Worm (Caenorhabditis elegans) whole organism, L4 larva: Measurements from ENCODE around the gene soc-2.

Source experiments
- Y48G9A.11 ChIP-seq: fragments of 200-800 bp; sonication (Bioruptor generic); IDR thresholded peaks from 2 replicates; pipeline ENCODE4 v1.3.6; 2022; ENCODE audit warnings: missing genetic modification reagents, missing genetic modification characterization, missing compliant biosample characterization
- Y75B8A.6 ChIP-seq: fragments of 200-800 bp; sonication (Bioruptor generic); IDR thresholded peaks from 2 replicates; pipeline ENCODE4 v1.3.6; 2022; ENCODE audit warnings: missing genetic modification reagents, missing genetic modification characterization, missing compliant biosample characterization
- ZK546.5 ChIP-seq, 2 experiments: sonication (generic microtip); optimal IDR thresholded peaks; 2 replicates each; lab custom pipeline; 2017; ENCODE audit warnings: missing biosample characterization in 2 of 2, missing genetic modification characterization in 2 of 2
- aha-1 ChIP-seq: fragments of 150-350 bp; peaks from one replicate; lab custom pipeline; 2014; ENCODE audit warnings: missing biosample characterization, missing genetic modification characterization
- attf-4 ChIP-seq: sonication (generic microtip); optimal IDR thresholded peaks from 3 replicates; lab custom pipeline; 2017; ENCODE audit warnings: missing biosample characterization, missing genetic modification characterization
- ceh-44 ChIP-seq: fragments of 200-800 bp; sonication (Bioruptor generic); IDR thresholded peaks from 2 replicates; pipeline ENCODE4 v1.3.6; 2022; ENCODE audit warnings: missing genetic modification reagents, missing genetic modification characterization, missing compliant biosample characterization
- ceh-82 ChIP-seq: sonication (generic microtip); optimal IDR thresholded peaks from 2 replicates; lab custom pipeline; 2017; ENCODE audit warnings: missing biosample characterization, missing genetic modification characterization
- ces-1 ChIP-seq: fragments of 150-350 bp; sonication (generic microtip); optimal IDR thresholded peaks from 4 replicates; lab custom pipeline; 2014; ENCODE audit warnings: missing biosample characterization, missing genetic modification reagents, missing genetic modification characterization
- daf-16 ChIP-seq, 3 experiments: sonication (generic microtip); optimal IDR thresholded peaks; 2 replicates each; lab custom pipeline; 2016 to 2017; ENCODE audit warnings: missing genetic modification characterization in 3 of 3, missing genetic modification reagents in 3 of 3, mild to moderate bottlenecking in 2 of 3, missing compliant biosample characterization in 2 of 3, missing biosample characterization in 1 of 3, moderate library complexity in 1 of 3
- daf-8 ChIP-seq: fragments of 200-800 bp; sonication (Bioruptor generic); IDR thresholded peaks from 2 replicates; pipeline ENCODE4 v1.3.6; 2022; ENCODE audit warnings: missing genetic modification characterization, missing compliant biosample characterization
- duxl-1 ChIP-seq: sonication (generic microtip); optimal IDR thresholded peaks from 2 replicates; lab custom pipeline; 2016; ENCODE audit warnings: mild to moderate bottlenecking, missing genetic modification characterization, moderate library complexity, missing compliant biosample characterization; ENCODE audit not compliant: poor library complexity
- egl-27 ChIP-seq: sonication (generic microtip); optimal IDR thresholded peaks from 3 replicates; lab custom pipeline; 2017; ENCODE audit warnings: missing biosample characterization, missing genetic modification reagents, missing genetic modification characterization
- hif-1 ChIP-seq, 2 experiments: sonication (generic microtip); optimal IDR thresholded peaks; 2 replicates each; lab custom pipeline; 2016 to 2017; ENCODE audit warnings: missing compliant biosample characterization in 2 of 2, missing genetic modification characterization in 2 of 2, missing genetic modification reagents in 2 of 2, missing genotype in 2 of 2, mild to moderate bottlenecking in 1 of 2
- hlh-11 ChIP-seq: fragments of 200-800 bp; sonication (Bioruptor generic); optimal IDR thresholded peaks from 2 replicates; lab custom pipeline; 2018; ENCODE audit warnings: mild to moderate bottlenecking, missing genetic modification characterization, missing compliant biosample characterization
- hlh-30 ChIP-seq: sonication (generic microtip); optimal IDR thresholded peaks from 2 replicates; lab custom pipeline; 2017; ENCODE audit warnings: antibody characterized with exemption, mild to moderate bottlenecking, missing genetic modification characterization, missing compliant biosample characterization; ENCODE audit not compliant: insufficient read depth
- hmg-1.1 ChIP-seq: fragments of 200-800 bp; sonication (Bioruptor generic); IDR thresholded peaks from 2 replicates; pipeline ENCODE4 v1.3.6; 2022; ENCODE audit warnings: missing genetic modification reagents, missing genetic modification characterization, missing compliant biosample characterization
- lin-15B ChIP-seq: fragments of 150-350 bp; sonication (generic microtip); optimal IDR thresholded peaks from 3 replicates; lab custom pipeline; 2014; ENCODE audit warnings: missing biosample characterization, missing genetic modification characterization
- lir-3 ChIP-seq: sonication (generic microtip); optimal IDR thresholded peaks from 2 replicates; lab custom pipeline; 2016; ENCODE audit warnings: mild to moderate bottlenecking, missing genetic modification characterization, missing compliant biosample characterization
- mdl-1 ChIP-seq, 2 experiments: fragments of 150-350 bp in 1 of 2; sonication (generic microtip) in 1 of 2; optimal IDR thresholded peaks; 2 replicates each; lab custom pipeline; 2014 to 2017; ENCODE audit warnings: missing biosample characterization in 2 of 2, missing genetic modification characterization in 2 of 2
- mdt-29 ChIP-seq: fragments of 200-800 bp; sonication (Bioruptor generic); IDR thresholded peaks from 2 replicates; pipeline ENCODE4 v1.3.6; 2022; ENCODE audit warnings: missing genetic modification reagents, missing genetic modification characterization, missing compliant biosample characterization
- mes-2 ChIP-seq: sonication (generic microtip); optimal IDR thresholded peaks from 2 replicates; lab custom pipeline; 2016; ENCODE audit warnings: missing genotype, mild to moderate bottlenecking, missing genetic modification characterization, missing compliant biosample characterization; ENCODE audit not compliant: poor library complexity, severe bottlenecking
- nhr-237 ChIP-seq: sonication (generic microtip); optimal IDR thresholded peaks from 2 replicates; lab custom pipeline; 2017; ENCODE audit warnings: missing biosample characterization, missing genetic modification characterization
- nhr-28 ChIP-seq: fragments of 150-350 bp; optimal IDR thresholded peaks from 2 replicates; lab custom pipeline; 2014; ENCODE audit warnings: missing biosample characterization, missing genetic modification characterization
- nhr-41 ChIP-seq: fragments of 200-800 bp; sonication (Bioruptor generic); IDR thresholded peaks from 2 replicates; pipeline ENCODE4 v1.3.6; 2022; ENCODE audit warnings: missing genetic modification reagents, missing genetic modification characterization, missing compliant biosample characterization
- snpc-4 ChIP-seq: fragments of 150-350 bp; optimal IDR thresholded peaks from 2 replicates; lab custom pipeline; 2014; ENCODE audit warnings: missing biosample characterization, missing genetic modification characterization
- tag-97 ChIP-seq: fragments of 200-800 bp; sonication (Bioruptor generic); IDR thresholded peaks from 2 replicates; pipeline ENCODE4 v1.3.6; 2022; ENCODE audit warnings: missing genetic modification characterization, missing compliant biosample characterization
- unc-62 ChIP-seq, 3 experiments: fragments of 150-350 bp in 1 of 3; sonication (generic microtip); optimal IDR thresholded peaks in 2 of 3; peaks in 1 of 3; 1 replicate in 1 of 3; 2 replicates in 2 of 3; lab custom pipeline; 2014 to 2017; ENCODE audit warnings: missing biosample characterization in 3 of 3, missing genetic modification characterization in 3 of 3, missing genetic modification reagents in 3 of 3, missing genotype in 1 of 3
- zfp-2 ChIP-seq: sonication (generic microtip); optimal IDR thresholded peaks from 2 replicates; lab custom pipeline; 2016; ENCODE audit warnings: mild to moderate bottlenecking, missing genetic modification characterization, missing compliant biosample characterization
- zfp-3 ChIP-seq: fragments of 200-800 bp; sonication (Bioruptor generic); conservative IDR thresholded peaks from 2 replicates; pipeline ENCODE4 v1.3.6; 2022; ENCODE audit warnings: missing genetic modification reagents, missing genetic modification characterization, missing compliant biosample characterization
- zip-2 ChIP-seq: fragments of 150-350 bp; optimal IDR thresholded peaks from 2 replicates; lab custom pipeline; 2014; ENCODE audit warnings: missing biosample characterization, missing genetic modification characterization
- ztf-11 ChIP-seq: fragments of 150-350 bp; optimal IDR thresholded peaks from 2 replicates; lab custom pipeline; 2014; ENCODE audit warnings: missing biosample characterization, missing genetic modification characterization

Gene soc-2

DNA sequence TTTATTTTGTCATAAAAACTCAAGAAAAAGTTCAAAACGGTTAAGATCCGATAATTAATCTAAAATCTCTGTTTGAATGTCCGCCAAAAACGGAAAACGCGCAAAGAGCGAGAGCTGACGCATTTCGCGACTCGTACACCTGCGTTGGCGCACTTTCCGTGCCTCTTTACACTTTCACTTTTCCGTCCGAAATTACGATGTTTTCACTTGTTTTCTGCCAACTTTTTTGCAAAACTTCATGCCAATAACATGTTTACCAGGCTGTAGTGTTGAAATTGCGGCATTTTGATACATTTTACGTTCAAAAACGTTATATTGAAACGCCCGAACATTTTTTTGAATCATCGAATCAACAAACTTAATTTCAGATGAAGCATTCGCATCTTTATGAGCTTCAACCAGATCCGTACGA is 31.5 kb upstream of the soc-2 start, which contains the start of gene W03F8.4 (continued):
- TF ChIP-seq lir-3 (tag; lab: Kevin White, UChicago) (no peak), nhr-41 (GFP tag; lab: Robert Waterston, UW) (no peak), mes-2 (tag; lab: Kevin White, UChicago) (peak; percentile 95), ceh-82 (tag; lab: Kevin White, UChicago) (no peak), nhr-28 (tag; lab: Kevin White, UChicago) (peak; percentile 80), tag-97 (GFP tag; lab: Robert Waterston, UW) (no peak), hlh-30 (tag; lab: Kevin White, UChicago) (peak; percentile 85), mdt-29 (GFP tag; lab: Robert Waterston, UW) (peak; percentile 56; the same call in 1 of the 2 replicates), egl-27 (tag; lab: Kevin White, UChicago) (no peak), zip-2 (peak; percentile 49)

DNA sequence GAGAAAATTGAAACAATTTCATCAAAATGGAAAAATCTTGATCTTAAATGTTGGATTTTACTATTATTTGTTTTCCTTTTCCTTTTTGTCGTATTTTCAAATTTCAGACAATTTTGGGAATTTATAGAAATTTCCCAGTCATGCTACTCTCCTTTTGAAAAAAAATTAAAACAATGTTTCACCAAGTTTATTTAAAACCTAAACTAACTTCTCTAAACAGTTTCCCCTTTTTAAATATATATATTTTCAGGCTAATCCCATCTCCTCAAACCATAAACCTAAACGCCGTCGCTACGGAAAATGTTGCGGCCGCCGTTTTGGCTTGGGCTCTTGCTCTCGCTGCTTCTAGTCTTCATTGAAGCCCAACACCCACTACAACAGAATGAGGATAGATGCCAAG is 20.7 kb upstream of the soc-2 start, which contains the start of gene lam-1:
Gene lam-1 (plus strand): TSS at position 301 of the 400 bp plus-strand sequence.
- TF ChIP-seq hmg-1.1 (GFP tag; lab: Robert Waterston, UW) (no peak), ztf-11 (no peak), attf-4 (tag; lab: Kevin White, UChicago) (no peak), ceh-44 (GFP tag; lab: Robert Waterston, UW) (no peak), daf-16 (GFP tag; optimal IDR thresholded peaks at IDR 0.05; lab: Kevin White, UChicago) (no peak), daf-16 (tag; optimal IDR thresholded peaks at IDR 0.05; lab: Kevin White, UChicago) (no peak)

DNA sequence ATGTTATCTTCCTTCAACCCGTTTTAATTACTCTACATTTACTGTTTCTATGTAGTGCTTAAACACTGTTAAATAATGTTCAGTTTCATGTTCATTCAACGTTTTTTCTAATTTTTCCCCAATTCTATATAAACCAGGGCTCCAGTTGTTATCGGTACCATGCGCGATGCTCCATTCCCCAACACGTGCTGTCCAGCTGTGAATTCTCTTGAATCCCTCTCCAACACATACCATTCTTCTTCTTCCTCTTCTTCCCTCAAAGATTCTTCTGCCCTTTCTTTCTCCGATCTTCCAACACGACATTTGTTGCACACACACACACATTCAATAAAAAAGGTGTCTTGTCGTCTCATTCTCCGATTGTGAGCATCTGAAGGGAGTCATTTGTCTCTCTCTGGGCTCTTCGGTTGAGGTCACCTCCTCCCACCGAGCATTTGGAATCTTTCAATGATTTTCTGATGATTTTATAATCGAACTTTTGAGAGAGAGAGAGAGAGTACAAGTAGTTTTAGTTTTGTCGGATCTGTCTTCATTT is 19.8 kb upstream of the soc-2 start:
- TF ChIP-seq Y48G9A.11 (GFP tag; lab: Robert Waterston, UW) (no peak), hlh-11 (peak; percentile 30), unc-62 (GFP tag; optimal IDR thresholded peaks at IDR 0.05 in 1 of 2; lab: Kevin White, UChicago) (peak in 1 of 2 experiments; percentile 34), unc-62 (tag; optimal IDR thresholded peaks at IDR 0.05; lab: Kevin White, UChicago) (no peak), aha-1 (peak; percentile 72)

DNA sequence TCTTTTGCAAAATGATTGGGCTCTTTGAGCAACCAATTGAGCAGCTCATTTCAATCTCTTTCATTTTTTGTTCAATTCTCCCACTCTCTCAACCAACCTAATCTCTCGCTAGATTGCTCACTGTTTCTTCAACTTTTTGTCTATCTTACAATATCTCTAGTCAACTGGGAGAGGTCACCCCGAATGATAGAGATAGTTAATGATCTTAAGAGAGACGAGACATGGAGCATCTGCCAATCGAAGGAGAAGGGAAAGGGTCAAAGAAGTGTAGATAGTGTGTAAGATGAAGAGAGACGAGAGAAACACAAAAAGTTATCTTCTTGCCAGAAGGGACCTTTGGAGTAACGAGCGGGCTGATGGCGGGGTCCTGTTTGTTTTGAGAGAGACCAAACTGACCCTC is 17.0 kb upstream of the soc-2 start:
- TF ChIP-seq daf-16 (GFP tag; optimal IDR thresholded peaks at IDR 0.05; lab: Kevin White, UChicago) (peak in 1 of 2 experiments; percentile 68), daf-16 (tag; optimal IDR thresholded peaks at IDR 0.05; lab: Kevin White, UChicago) (no peak), ZK546.5 (tag; optimal IDR thresholded peaks at IDR 0.05; lab: Kevin White, UChicago) (no peak), hif-1 (tag; optimal IDR thresholded peaks at IDR 0.05; lab: Kevin White, UChicago) (no peak), unc-62 (GFP tag; optimal IDR thresholded peaks at IDR 0.05 in 1 of 2; lab: Kevin White, UChicago) (peak in 1 of 2 experiments; percentile 83), unc-62 (tag; optimal IDR thresholded peaks at IDR 0.05; lab: Kevin White, UChicago) (no peak), hlh-11 (peak; percentile 21), nhr-237 (tag; lab: Kevin White, UChicago) (no peak)

DNA sequence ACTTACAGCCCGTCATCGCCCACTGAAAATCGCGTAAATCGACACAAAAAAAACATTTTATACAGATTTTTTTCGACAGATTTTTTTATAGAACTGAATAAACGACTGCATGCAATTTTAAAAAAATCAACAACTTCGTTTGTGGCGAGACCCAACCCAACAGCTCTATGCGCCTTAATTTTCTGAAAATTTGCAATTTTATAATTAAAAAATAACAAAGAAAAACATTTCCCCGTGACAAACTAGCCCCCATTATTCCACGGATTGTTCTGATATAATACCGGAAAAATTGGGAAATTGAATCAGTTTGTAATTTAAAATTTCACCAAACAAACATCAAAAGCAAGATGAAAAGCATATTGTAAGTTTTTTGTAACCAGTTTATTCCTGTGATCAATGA is 13.7 kb upstream of the soc-2 start, which contains the start of gene ptp-5.1:
Gene ptp-5.1 (plus strand): TSS at position 301 of the 400 bp plus-strand sequence.
- TF ChIP-seq duxl-1 (tag; lab: Kevin White, UChicago) (no peak), ZK546.5 (tag; optimal IDR thresholded peaks at IDR 0.05; lab: Kevin White, UChicago) (no peak), hmg-1.1 (GFP tag; lab: Robert Waterston, UW) (no peak), mdl-1 (tag; optimal IDR thresholded peaks at IDR 0.05; lab: Kevin White, UChicago) (no peak), ces-1 (GFP tag; lab: Kevin White, UChicago) (no peak), mes-2 (tag; lab: Kevin White, UChicago) (no peak), zfp-3 (no peak), ceh-44 (GFP tag; lab: Robert Waterston, UW) (no peak), nhr-28 (tag; lab: Kevin White, UChicago) (no peak), daf-8 (no peak), Y75B8A.6 (GFP tag; lab: Robert Waterston, UW) (no peak), zip-2 (no peak), zfp-2 (tag; lab: Kevin White, UChicago) (no peak), snpc-4 (tag; lab: Kevin White, UChicago) (no peak), lin-15B (no peak)
- TF ChIP-seq, all 104 proteins: peak for 0
